Fruit fly (Drosophila melanogaster): ENCODE measurements around the gene Wdr24.
A peak's percentile ranks its signal among the peaks of the same experiment; 100 is the strongest.

Wdr24 gene

dm6 chr3R:29772090-29772794, 27.4 kb upstream of the Wdr24 start (continued):
- TF ChIP-seq CG10654 (GFP tag; optimal IDR thresholded peaks at IDR 0.05) (peak; percentile 25), ttk (GFP tag; IDR thresholded peaks at IDR 0.05) (no peak), CG11456 (GFP tag; IDR thresholded peaks at IDR 0.05) (peak; percentile 58; the same call in 2 of the 3 replicates), Ada2b (GFP tag; IDR thresholded peaks at IDR 0.05) (no peak), Max (GFP tag; optimal IDR thresholded peaks at IDR 0.05) (peak; percentile 5), Nf-YA (GFP tag; IDR thresholded peaks at IDR 0.05) (no peak), H2.0 (GFP tag; IDR thresholded peaks at IDR 0.05) (peak; percentile 35; the same call in 1 of the 2 replicates), Hr78 (GFP tag; optimal IDR thresholded peaks at IDR 0.05) (no peak), unpg (GFP tag; optimal IDR thresholded peaks at IDR 0.05) (no peak), Fer2 (tag; optimal IDR thresholded peaks at IDR 0.05) (no peak), CG14014 (GFP tag; IDR thresholded peaks at IDR 0.05) (peak; percentile 8; the same call in 1 of the 2 replicates), Usf (GFP tag; optimal IDR thresholded peaks at IDR 0.05) (peak; percentile 51), CG13287 (GFP tag; IDR thresholded peaks at IDR 0.05; ENCODE audit: partially characterized antibody) (no peak), CG4820 (GFP tag; optimal IDR thresholded peaks at IDR 0.05) (peak; percentile 33), HLH54F (GFP tag; optimal IDR thresholded peaks at IDR 0.05) (peak; percentile 10), btn (GFP tag; optimal IDR thresholded peaks at IDR 0.05) (no peak), zen (tag; optimal IDR thresholded peaks at IDR 0.05) (no peak), CG3995 (GFP tag; optimal IDR thresholded peaks at IDR 0.05) (peak; percentile 2), mirr (GFP tag; optimal IDR thresholded peaks at IDR 0.05) (no peak), CG34422 (GFP tag; IDR thresholded peaks at IDR 0.05) (no peak; the same call in 1 of the 3 replicates), PHDP (tag; optimal IDR thresholded peaks at IDR 0.05) (no peak), Vsx1 (GFP tag; optimal IDR thresholded peaks at IDR 0.05) (no peak), sr (GFP tag; IDR thresholded peaks at IDR 0.05) (peak; percentile 32; the same call in 1 of the 3 replicates), tin (GFP tag; optimal IDR thresholded peaks at IDR 0.05) (peak; percentile 23), CG4424 (GFP tag; optimal IDR thresholded peaks at IDR 0.05) (peak; percentile 62), rib (GFP tag; IDR thresholded peaks at IDR 0.05) (no peak), CG5953 (GFP tag; IDR thresholded peaks at IDR 0.05) (no peak), cad (GFP tag; optimal IDR thresholded peaks at IDR 0.05) (peak; percentile 12), gro (GFP tag; optimal IDR thresholded peaks at IDR 0.05) (no peak), yki (optimal IDR thresholded peaks at IDR 0.05) (peak; percentile 59), Sry-β (GFP tag; optimal IDR thresholded peaks at IDR 0.05) (peak; percentile 58), Neu2 (GFP tag; optimal IDR thresholded peaks at IDR 0.05; ENCODE audit: borderline replicate concordance) (no peak), CG13296 (GFP tag; optimal IDR thresholded peaks at IDR 0.05) (no peak), CG7987 (GFP tag; optimal IDR thresholded peaks at IDR 0.05) (no peak), prd (optimal IDR thresholded peaks at IDR 0.05) (no peak), prd (GFP tag; IDR thresholded peaks at IDR 0.05) (peak; percentile 51; the same call in 2 of the 3 replicates), Hmr (GFP tag; optimal IDR thresholded peaks at IDR 0.05) (no peak), CG4730 (GFP tag; IDR thresholded peaks at IDR 0.05) (no peak), NFAT (GFP tag; IDR thresholded peaks at IDR 0.05) (peak; percentile 75), nau (GFP tag; optimal IDR thresholded peaks at IDR 0.05) (no peak), ase (GFP tag; IDR thresholded peaks at IDR 0.05) (no peak), nerfin-2 (GFP tag; IDR thresholded peaks at IDR 0.05; ENCODE audit: partially characterized antibody) (peak; percentile 9; the same call in 1 of the 2 replicates), nerfin-1 (tag; optimal IDR thresholded peaks at IDR 0.05) (no peak), inv (GFP tag; IDR thresholded peaks at IDR 0.05; ENCODE audit: partially characterized antibody) (no peak), slou (GFP tag; optimal IDR thresholded peaks at IDR 0.05) (no peak), CG8359 (GFP tag; optimal IDR thresholded peaks at IDR 0.05; ENCODE audit: borderline replicate concordance) (peak; percentile 61), Hr3 (GFP tag; optimal IDR thresholded peaks at IDR 0.05) (peak; percentile 24), CG12744 (GFP tag; optimal IDR thresholded peaks at IDR 0.05) (no peak), slp2 (GFP tag; optimal IDR thresholded peaks at IDR 0.05) (peak; percentile 13), Poxn (GFP tag; IDR thresholded peaks at IDR 0.05) (no peak)
